Worm (Caenorhabditis elegans) whole organism, late embryonic: Measurements from ENCODE around the gene ssna-1.

Source experiments
- C08G9.2 ChIP-seq: sonication (generic microtip); optimal IDR thresholded peaks from 2 replicates; lab custom pipeline; 2016; ENCODE audit warnings: mild to moderate bottlenecking, missing genetic modification characterization, moderate library complexity, missing compliant biosample characterization
- F13H6.1 ChIP-seq: sonication (generic microtip); optimal IDR thresholded peaks from 2 replicates; lab custom pipeline; 2016; ENCODE audit warnings: missing genetic modification characterization, missing compliant biosample characterization
- K02D7.2 ChIP-seq: sonication (generic microtip); optimal IDR thresholded peaks from 2 replicates; lab custom pipeline; 2017; ENCODE audit warnings: mild to moderate bottlenecking, missing genetic modification characterization, missing compliant biosample characterization
- Y22D7AL.16 ChIP-seq: sonication (generic microtip); optimal IDR thresholded peaks from 2 replicates; lab custom pipeline; 2016; ENCODE audit warnings: missing genetic modification characterization, missing compliant biosample characterization
- ama-1 ChIP-seq: fragments of 150-350 bp; optimal IDR thresholded peaks from 2 replicates; lab custom pipeline; 2014
- ceh-14 ChIP-seq: sonication (generic microtip); optimal IDR thresholded peaks from 2 replicates; lab custom pipeline; 2016; ENCODE audit warnings: missing genotype, missing genetic modification characterization, missing compliant biosample characterization
- ceh-18 ChIP-seq: sonication (generic microtip); optimal IDR thresholded peaks from 2 replicates; lab custom pipeline; 2016; ENCODE audit warnings: missing genetic modification characterization, missing compliant biosample characterization
- ceh-19 ChIP-seq: fragments of 200-800 bp; sonication (Bioruptor generic); optimal IDR thresholded peaks from 2 replicates; lab custom pipeline; 2018; ENCODE audit warnings: mild to moderate bottlenecking, missing genetic modification characterization, missing compliant biosample characterization
- ceh-30 ChIP-seq: fragments of 150-350 bp; optimal IDR thresholded peaks from 2 replicates; lab custom pipeline; 2014; ENCODE audit warnings: missing biosample characterization, missing genetic modification characterization
- ceh-31 ChIP-seq: sonication (generic microtip); optimal IDR thresholded peaks from 2 replicates; lab custom pipeline; 2016; ENCODE audit warnings: missing genetic modification characterization, missing compliant biosample characterization
- ceh-6 ChIP-seq: fragments of 200-800 bp; sonication (Bioruptor generic); optimal IDR thresholded peaks from 2 replicates; lab custom pipeline; 2018; ENCODE audit warnings: mild to moderate bottlenecking, missing genetic modification characterization, missing compliant biosample characterization
- che-1 ChIP-seq: sonication (generic microtip); optimal IDR thresholded peaks from 2 replicates; lab custom pipeline; 2016; ENCODE audit warnings: mild to moderate bottlenecking, missing genetic modification characterization, missing compliant biosample characterization
- dmd-4 ChIP-seq: sonication (generic microtip); optimal IDR thresholded peaks from 2 replicates; lab custom pipeline; 2016; ENCODE audit warnings: borderline replicate concordance, missing genetic modification characterization, missing compliant biosample characterization
- elt-2 ChIP-seq: sonication (generic microtip); optimal IDR thresholded peaks from 2 replicates; lab custom pipeline; 2016; ENCODE audit warnings: missing genetic modification reagents, missing genetic modification characterization, missing compliant biosample characterization
- elt-4 ChIP-seq: sonication (generic microtip); optimal IDR thresholded peaks from 2 replicates; lab custom pipeline; 2016; ENCODE audit warnings: missing genetic modification characterization, missing compliant biosample characterization
- eyg-1 ChIP-seq: sonication (generic microtip); optimal IDR thresholded peaks from 2 replicates; lab custom pipeline; 2016; ENCODE audit warnings: missing genotype, missing genetic modification characterization, missing compliant biosample characterization
- fax-1 ChIP-seq: sonication (generic microtip); optimal IDR thresholded peaks from 2 replicates; lab custom pipeline; 2016; ENCODE audit warnings: missing genotype, missing genetic modification characterization, missing compliant biosample characterization
- fkh-6 ChIP-seq: sonication (generic microtip); optimal IDR thresholded peaks from 2 replicates; lab custom pipeline; 2016; ENCODE audit warnings: missing genetic modification characterization, missing compliant biosample characterization
- gmeb-2 ChIP-seq: sonication (generic microtip); optimal IDR thresholded peaks from 2 replicates; lab custom pipeline; 2016; ENCODE audit warnings: missing genetic modification characterization, inconsistent platforms, missing compliant biosample characterization
- hlh-13 ChIP-seq: fragments of 200-800 bp; sonication (Bioruptor generic); optimal IDR thresholded peaks from 2 replicates; lab custom pipeline; 2018; ENCODE audit warnings: mild to moderate bottlenecking, missing genetic modification characterization, missing compliant biosample characterization
- hlh-30 ChIP-seq: sonication (generic microtip); optimal IDR thresholded peaks from 2 replicates; lab custom pipeline; 2017; ENCODE audit warnings: antibody characterized with exemption, missing genetic modification characterization, missing compliant biosample characterization; ENCODE audit not compliant: insufficient read depth
- hlh-6 ChIP-seq: sonication (generic microtip); optimal IDR thresholded peaks from 2 replicates; lab custom pipeline; 2016; ENCODE audit warnings: missing genotype, missing genetic modification characterization, missing compliant biosample characterization
- mec-3 ChIP-seq: sonication (generic microtip); optimal IDR thresholded peaks from 2 replicates; lab custom pipeline; 2016; ENCODE audit warnings: borderline replicate concordance, missing genetic modification characterization, missing compliant biosample characterization
- nfya-1 ChIP-seq: sonication (generic microtip); optimal IDR thresholded peaks from 2 replicates; lab custom pipeline; 2017; ENCODE audit warnings: missing genetic modification characterization, mild to moderate bottlenecking, missing compliant biosample characterization, antibody characterized with exemption, moderate library complexity
- nhr-11 ChIP-seq: fragments of 150-350 bp; optimal IDR thresholded peaks from 2 replicates; lab custom pipeline; 2014; ENCODE audit warnings: missing biosample characterization, missing genetic modification characterization
- nhr-232 ChIP-seq: sonication (generic microtip); optimal IDR thresholded peaks from 2 replicates; lab custom pipeline; 2016; ENCODE audit warnings: missing genetic modification characterization, missing compliant biosample characterization
- npax-4 ChIP-seq: sonication (generic microtip); optimal IDR thresholded peaks from 2 replicates; lab custom pipeline; 2016; ENCODE audit warnings: missing genetic modification characterization, missing compliant biosample characterization
- pha-2 ChIP-seq: sonication (generic microtip); optimal IDR thresholded peaks from 2 replicates; lab custom pipeline; 2017; ENCODE audit warnings: mild to moderate bottlenecking, missing genetic modification characterization, missing compliant biosample characterization
- sox-2 ChIP-seq: fragments of 200-800 bp; sonication (Bioruptor generic); IDR thresholded peaks from 2 replicates; pipeline ENCODE4 v1.3.6; 2022; ENCODE audit warnings: missing genetic modification reagents, missing genetic modification characterization, missing compliant biosample characterization
- sox-4 ChIP-seq: sonication (generic microtip); optimal IDR thresholded peaks from 2 replicates; lab custom pipeline; 2017; ENCODE audit warnings: mild to moderate bottlenecking, missing genetic modification characterization, inconsistent platforms, missing compliant biosample characterization
- syd-9 ChIP-seq: sonication (generic microtip); optimal IDR thresholded peaks from 2 replicates; lab custom pipeline; 2016; ENCODE audit warnings: mild to moderate bottlenecking, missing genetic modification characterization, moderate library complexity, missing compliant biosample characterization
- tbx-2 ChIP-seq: sonication (generic microtip); optimal IDR thresholded peaks from 2 replicates; lab custom pipeline; 2016; ENCODE audit warnings: missing genetic modification characterization, missing compliant biosample characterization
- ttx-3 ChIP-seq: sonication (generic microtip); optimal IDR thresholded peaks from 2 replicates; lab custom pipeline; 2016; ENCODE audit warnings: missing genetic modification reagents, missing genetic modification characterization, missing compliant biosample characterization
- unc-42 ChIP-seq: sonication (generic microtip); optimal IDR thresholded peaks from 2 replicates; lab custom pipeline; 2016; ENCODE audit warnings: missing genotype, missing genetic modification characterization, missing compliant biosample characterization
- zip-5 ChIP-seq: sonication (generic microtip); optimal IDR thresholded peaks from 2 replicates; lab custom pipeline; 2016; ENCODE audit warnings: missing genetic modification characterization, missing compliant biosample characterization

ssna-1 gene

ce11 chrIV:390279-390678 lies 2.4 kb downstream of the ssna-1 start, which contains the start of the genes ears-2 and uncp-18 (continued):
- peak; percentile 94 for TF ChIP-seq sox-2 (GFP tag; lab: Robert Waterston, UW)
- TF ChIP-seq ceh-30 = peak; percentile 69
- peak; percentile 92 for TF ChIP-seq hlh-6 (tag; lab: Kevin White, UChicago)
- peak; percentile 93 for TF ChIP-seq syd-9
- peak; percentile 92 for TF ChIP-seq che-1 (tag; lab: Kevin White, UChicago)
- TF ChIP-seq ceh-18 (tag; lab: Kevin White, UChicago) = peak; percentile 93
- TF ChIP-seq F13H6.1 (tag; lab: Kevin White, UChicago) = peak; percentile 98
- peak; percentile 97 for TF ChIP-seq Y22D7AL.16
- peak; percentile 90 for TF ChIP-seq fkh-6 (tag; lab: Kevin White, UChicago)
- TF ChIP-seq ceh-19 (GFP tag; lab: Kevin White, UChicago) = peak; percentile 98
- TF ChIP-seq ceh-31 (tag; lab: Kevin White, UChicago) = peak; percentile 100
- TF ChIP-seq elt-4 (tag; lab: Kevin White, UChicago) = peak; percentile 60
- TF ChIP-seq zip-5 = peak; percentile 97
- peak; percentile 96 for TF ChIP-seq npax-4
- TF ChIP-seq ama-1 (lab: Kevin White, UChicago) = no peak
- TF ChIP-seq elt-2 (tag; lab: Kevin White, UChicago) = peak; percentile 100
- peak; percentile 96 for TF ChIP-seq pha-2 (tag; lab: Kevin White, UChicago)

DNA sequence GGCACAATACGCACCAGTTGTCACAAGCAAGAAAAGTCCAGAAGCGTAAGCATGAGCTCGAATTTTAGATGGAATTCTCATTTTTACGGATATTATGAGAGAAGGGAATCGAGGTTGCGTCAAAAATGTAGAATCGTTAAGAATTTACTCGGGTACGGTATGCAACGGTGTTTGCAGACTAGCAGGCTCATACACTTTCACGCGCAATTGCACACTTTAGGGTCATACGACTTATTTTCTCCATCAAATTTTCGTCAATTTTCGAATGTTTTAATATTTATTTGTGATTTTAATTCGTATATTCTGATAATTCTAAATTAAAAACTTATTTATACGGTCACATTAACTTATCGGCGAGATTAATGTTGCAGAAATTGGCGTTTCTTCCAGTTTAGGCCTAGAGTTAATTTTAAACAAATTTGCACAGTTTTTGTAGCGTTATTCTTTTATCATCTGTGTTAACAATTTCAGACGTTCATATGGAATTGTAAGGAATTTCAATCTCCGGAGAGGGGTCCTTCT lies 5.6 kb downstream of the ssna-1 start, which contains the start of the genes T07A9.15 and nog-1:
TSS of gene T07A9.15 (minus strand) at position 138 of the 522 bp plus-strand sequence.
TSS of gene nog-1 (plus strand) at position 472 of the 522 bp plus-strand sequence.
- TF ChIP-seq gmeb-2 (tag; lab: Kevin White, UChicago) (no peak), hlh-30 (tag; lab: Kevin White, UChicago) (peak; percentile 81), nfya-1 (tag; lab: Kevin White, UChicago) (peak; percentile 57), nhr-232 (tag; lab: Kevin White, UChicago) (no peak), ceh-14 (tag; lab: Kevin White, UChicago) (peak; percentile 26), elt-2 (tag; lab: Kevin White, UChicago) (peak; percentile 8), ttx-3 (tag; lab: Kevin White, UChicago) (peak; percentile 13), unc-42 (tag; lab: Kevin White, UChicago) (peak; percentile 13)

- TF ChIP-seq nhr-11 (tag; lab: Kevin White, UChicago) (no peak), dmd-4 (no peak), hlh-13 (GFP tag; lab: Kevin White, UChicago) (no peak), ceh-6 (GFP tag; lab: Kevin White, UChicago) (no peak), fkh-6 (tag; lab: Kevin White, UChicago) (no peak), ttx-3 (tag; lab: Kevin White, UChicago) (no peak), npax-4 (no peak), fax-1 (tag; lab: Kevin White, UChicago) (no peak), K02D7.2 (tag; lab: Kevin White, UChicago) (no peak), eyg-1 (no peak), zip-5 (no peak), C08G9.2 (no peak), mec-3 (tag; lab: Kevin White, UChicago) (no peak)
- TF ChIP-seq, all 69 proteins: peak for 0
Observed at ce11 chrIV:396373-396772, 8.5 kb downstream of the ssna-1 start, which contains the start of gene rrp-8. Gene rrp-8, plus strand, starts transcription at chrIV:396545.

DNA sequence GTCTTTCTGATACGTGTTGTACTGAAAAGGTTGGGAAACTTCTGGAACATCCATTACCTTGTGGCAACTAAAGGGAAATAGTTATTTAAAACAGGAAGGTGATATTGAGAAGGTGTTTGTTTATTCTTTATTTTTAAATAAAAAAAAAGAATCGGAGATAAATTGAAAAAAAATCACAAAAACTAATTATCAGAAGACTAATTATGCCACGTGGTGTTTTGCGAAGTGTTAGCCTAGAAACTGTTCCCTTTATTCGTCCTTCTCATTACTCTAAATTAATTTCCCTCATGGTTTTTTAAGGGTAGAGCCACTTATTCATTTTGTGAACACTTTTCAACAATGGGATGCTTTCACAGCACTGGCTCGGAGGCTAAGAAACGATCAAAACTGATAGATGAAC lies 13.5 kb downstream of the ssna-1 start, which contains the start of gene gpa-4:
TSS of gene gpa-4 (plus strand) at position 301 of the 400 bp plus-strand sequence.
- TF ChIP-seq sox-4 = no peak
- no peak for TF ChIP-seq pha-2 (tag; lab: Kevin White, UChicago)
- TF ChIP-seq tbx-2 (tag; lab: Kevin White, UChicago) = no peak
- no peak for TF ChIP-seq fax-1 (tag; lab: Kevin White, UChicago)
- TF ChIP-seq, all 69 proteins: peak for 0
